Fruit fly (Drosophila melanogaster) whole organism, embryonic: ENCODE data around the gene Usp5.

Experiments used
- Awh ChIP-seq: fragments of 200-800 bp; sonication (Bioruptor generic); IDR thresholded peaks from 2 replicates; pipeline ENCODE4, ENCODE4 v1.3.6; 2022; ENCODE audit warnings: missing biosample characterization, missing genetic modification characterization
- Blimp-1 ChIP-seq: fragments of 200-800 bp; sonication (Bioruptor generic); optimal IDR thresholded peaks from 3 replicates; lab custom pipeline; 2018; ENCODE audit warnings: missing biosample characterization, missing genetic modification characterization, mild to moderate bottlenecking, moderate library complexity, missing genetic modification reagents
- CG10321 ChIP-seq: fragments of 200-800 bp; sonication (Bioruptor generic); IDR thresholded peaks from 2 replicates; pipeline ENCODE4 v1.3.6; 2022; ENCODE audit warnings: missing biosample characterization, missing genetic modification characterization
- CG10366 ChIP-seq: fragments of 200-800 bp; sonication (Bioruptor generic); IDR thresholded peaks from 2 replicates; pipeline ENCODE4 v1.3.6; 2022; ENCODE audit warnings: missing biosample characterization, missing genetic modification characterization
- CG11093 ChIP-seq: fragments of 200-800 bp; sonication (Bioruptor generic); IDR thresholded peaks from 3 replicates; pipeline ENCODE4 v1.3.6; 2022; ENCODE audit warnings: missing biosample characterization, missing genetic modification characterization
- CG11247 ChIP-seq: fragments of 200-800 bp; sonication (Bioruptor generic); IDR thresholded peaks from 2 replicates; pipeline ENCODE4 v1.3.6; 2022; ENCODE audit warnings: missing biosample characterization, missing genetic modification characterization
- CG11560 ChIP-seq: fragments of 200-800 bp; sonication (Bioruptor generic); IDR thresholded peaks from 3 replicates; pipeline ENCODE4 v1.3.6; 2022; ENCODE audit warnings: missing biosample characterization, missing genetic modification characterization
- CG12391 ChIP-seq: fragments of 200-800 bp; sonication (Bioruptor generic); optimal IDR thresholded peaks from 3 replicates; lab custom pipeline; 2018; ENCODE audit warnings: missing biosample characterization, mild to moderate bottlenecking, missing genetic modification characterization, moderate library complexity
- CG12769 ChIP-seq: fragments of 200-800 bp; sonication (Bioruptor generic); optimal IDR thresholded peaks from 2 replicates; lab custom pipeline; 2019; ENCODE audit warnings: missing biosample characterization, mild to moderate bottlenecking, missing genetic modification characterization, moderate library complexity
- CG15269 ChIP-seq: fragments of 200-800 bp; sonication (Bioruptor generic); optimal IDR thresholded peaks from 2 replicates; lab custom pipeline; 2018; ENCODE audit warnings: missing biosample characterization, mild to moderate bottlenecking, missing genetic modification characterization, moderate library complexity
- CG17186 ChIP-seq: fragments of 200-800 bp; sonication (Bioruptor generic); optimal IDR thresholded peaks from 3 replicates; lab custom pipeline; 2017; ENCODE audit warnings: missing biosample characterization, missing genetic modification reagents, missing genetic modification characterization
- CG17802 ChIP-seq: fragments of 200-800 bp; sonication (Bioruptor generic); optimal IDR thresholded peaks from 2 replicates; lab custom pipeline; 2018; ENCODE audit warnings: missing biosample characterization, mild to moderate bottlenecking, missing genetic modification characterization, moderate library complexity
- CG18262 ChIP-seq: fragments of 200-800 bp; optimal IDR thresholded peaks from 3 replicates; lab custom pipeline; 2019; ENCODE audit warnings: missing biosample characterization, mild to moderate bottlenecking, missing genetic modification characterization, moderate library complexity
- CG18599 ChIP-seq: fragments of 200-800 bp; sonication (Bioruptor generic); optimal IDR thresholded peaks from 3 replicates; lab custom pipeline; 2017; ENCODE audit warnings: missing biosample characterization, missing genetic modification characterization, mild to moderate bottlenecking, moderate library complexity, missing genetic modification reagents
- CG31441 ChIP-seq: fragments of 200-800 bp; sonication (Bioruptor generic); IDR thresholded peaks from 2 replicates; pipeline ENCODE4 v1.3.6; 2022; ENCODE audit warnings: missing biosample characterization, missing genetic modification characterization
- CG3163 ChIP-seq: fragments of 200-800 bp; sonication (Bioruptor generic); optimal IDR thresholded peaks from 3 replicates; lab custom pipeline; 2016; ENCODE audit warnings: missing biosample characterization, missing genetic modification characterization
- CG32767 ChIP-seq: fragments of 200-800 bp; sonication (Bioruptor generic); IDR thresholded peaks from 2 replicates; pipeline ENCODE4 v1.3.6; 2022; ENCODE audit warnings: missing biosample characterization, missing genetic modification characterization
- CG33213 ChIP-seq: fragments of 200-800 bp; sonication (Bioruptor generic); optimal IDR thresholded peaks from 3 replicates; lab custom pipeline; 2016; ENCODE audit warnings: missing biosample characterization, missing genetic modification characterization
- CG34422 ChIP-seq: fragments of 200-800 bp; sonication (Bioruptor generic); IDR thresholded peaks from 3 replicates; pipeline ENCODE4 v1.3.6; 2022; ENCODE audit warnings: missing biosample characterization, missing genetic modification characterization
- CG43689 ChIP-seq: fragments of 200-800 bp; sonication (Bioruptor generic); IDR thresholded peaks from 2 replicates; pipeline ENCODE4 v1.3.6; 2022; ENCODE audit warnings: missing biosample characterization, missing genetic modification characterization
- CG4707 ChIP-seq: fragments of 200-800 bp; sonication (Bioruptor generic); optimal IDR thresholded peaks from 2 replicates; lab custom pipeline; 2018; ENCODE audit warnings: missing biosample characterization, mild to moderate bottlenecking, missing genetic modification characterization, moderate library complexity
- CG7372 ChIP-seq: fragments of 200-800 bp; sonication (Bioruptor generic); IDR thresholded peaks from 2 replicates; pipeline ENCODE4 v1.3.6; 2022; ENCODE audit warnings: missing biosample characterization, missing genetic modification characterization
- CG8281 ChIP-seq: fragments of 200-800 bp; sonication (Bioruptor generic); optimal IDR thresholded peaks from 2 replicates; lab custom pipeline; 2018; ENCODE audit warnings: missing biosample characterization, mild to moderate bottlenecking, missing genetic modification characterization, moderate library complexity
- CG9932 ChIP-seq: fragments of 200-800 bp; sonication (Bioruptor generic); IDR thresholded peaks from 2 replicates; pipeline ENCODE4 v1.3.6; 2022; ENCODE audit warnings: missing biosample characterization, missing genetic modification characterization
- Chrac-16 ChIP-seq: fragments of 200-800 bp; sonication (Bioruptor generic); optimal IDR thresholded peaks from 3 replicates; lab custom pipeline; 2016; ENCODE audit warnings: missing biosample characterization, missing genetic modification characterization
- Dek ChIP-seq: fragments of 200-800 bp; sonication (Bioruptor generic); optimal IDR thresholded peaks from 3 replicates; lab custom pipeline; 2019; ENCODE audit warnings: missing biosample characterization, mild to moderate bottlenecking, missing genetic modification characterization, moderate library complexity
- Fer1 ChIP-seq: fragments of 200-800 bp; sonication (Bioruptor generic); optimal IDR thresholded peaks from 2 replicates; lab custom pipeline; 2017; ENCODE audit warnings: missing biosample characterization, mild to moderate bottlenecking, missing genetic modification characterization
- Hr78 ChIP-seq, 2 experiments: fragments of 200-800 bp in 1 of 2; fragments of >200 bp in 1 of 2; sonication (Bioruptor generic) in 1 of 2; optimal IDR thresholded peaks; 2 replicates each; lab custom pipeline; 2017 to 2019; ENCODE audit warnings: missing biosample characterization in 2 of 2, missing genetic modification characterization in 2 of 2, mild to moderate bottlenecking in 1 of 2, moderate library complexity in 1 of 2
- Med ChIP-seq: fragments of 200-800 bp; sonication (Bioruptor generic); peaks from one replicate; lab custom pipeline; 2016; ENCODE audit warnings: missing biosample characterization, missing genetic modification characterization, mild to moderate bottlenecking, inconsistent platforms, moderate library complexity
- Myb ChIP-seq: fragments of 200-800 bp; sonication (Bioruptor generic); optimal IDR thresholded peaks from 2 replicates; lab custom pipeline; 2016; ENCODE audit warnings: missing biosample characterization, missing genetic modification characterization
- Oli ChIP-seq: fragments of 200-800 bp; sonication (Bioruptor generic); optimal IDR thresholded peaks from 2 replicates; lab custom pipeline; 2018; ENCODE audit warnings: missing biosample characterization, mild to moderate bottlenecking, missing genetic modification characterization, moderate library complexity
- Opbp ChIP-seq: fragments of 200-800 bp; sonication (Bioruptor generic); IDR thresholded peaks from 3 replicates; pipeline ENCODE4 v1.3.6; 2022; ENCODE audit warnings: missing biosample characterization, missing genetic modification characterization; ENCODE audit not compliant: partially characterized antibody
- Pdp1 ChIP-seq, 2 experiments: fragments of 200-800 bp; sonication (Bioruptor generic); optimal IDR thresholded peaks; 3 replicates each; lab custom pipeline; 2016; ENCODE audit warnings: missing biosample characterization in 2 of 2, missing genetic modification characterization in 2 of 2, mild to moderate bottlenecking in 1 of 2, moderate library complexity in 1 of 2
- Ptx1 ChIP-seq: fragments of 200-800 bp; sonication (Bioruptor generic); IDR thresholded peaks from 2 replicates; pipeline ENCODE4 v1.3.6; 2022; ENCODE audit warnings: missing biosample characterization, missing genetic modification characterization
- Sox102F ChIP-seq: fragments of 200-800 bp; sonication (Bioruptor generic); optimal IDR thresholded peaks from 2 replicates; lab custom pipeline; 2018; ENCODE audit warnings: missing biosample characterization, mild to moderate bottlenecking, missing genetic modification characterization, moderate library complexity
- Ssrp ChIP-seq: fragments of 200-800 bp; sonication (Bioruptor generic); optimal IDR thresholded peaks from 2 replicates; lab custom pipeline; 2018; ENCODE audit warnings: missing biosample characterization, mild to moderate bottlenecking, missing genetic modification characterization, moderate library complexity
- abd-A ChIP-seq: fragments of 200-800 bp; sonication (Bioruptor generic); optimal IDR thresholded peaks from 3 replicates; lab custom pipeline; 2019; ENCODE audit warnings: missing biosample characterization, mild to moderate bottlenecking, missing genetic modification characterization, moderate library complexity
- chinmo ChIP-seq: fragments of 200-800 bp; sonication (Bioruptor generic); IDR thresholded peaks from 4 replicates; pipeline ENCODE4 v1.3.6; 2022; ENCODE audit warnings: missing biosample characterization, missing genetic modification characterization; ENCODE audit not compliant: partially characterized antibody
- croc ChIP-seq: fragments of 200-800 bp; sonication (Bioruptor generic); conservative IDR thresholded peaks from 3 replicates; pipeline ENCODE4 v1.3.6; 2022; ENCODE audit warnings: missing biosample characterization, missing genetic modification characterization
- crol ChIP-seq: fragments of 200-800 bp; sonication (Bioruptor generic); IDR thresholded peaks from 2 replicates; pipeline ENCODE4 v1.3.6; 2022; ENCODE audit warnings: missing biosample characterization, missing genetic modification characterization
- dm ChIP-seq: fragments of 200-800 bp; sonication (Bioruptor generic); optimal IDR thresholded peaks from 3 replicates; lab custom pipeline; 2016; ENCODE audit warnings: missing biosample characterization, missing genetic modification characterization
- en ChIP-seq: fragments of 200-800 bp; sonication (Bioruptor generic); optimal IDR thresholded peaks from 2 replicates; lab custom pipeline; 2016; ENCODE audit warnings: missing biosample characterization, missing genetic modification characterization
- ewg ChIP-seq: fragments of 200-800 bp; sonication (Bioruptor generic); optimal IDR thresholded peaks from 3 replicates; lab custom pipeline; 2017; ENCODE audit warnings: mild to moderate bottlenecking, missing biosample characterization, missing genetic modification reagents, missing genetic modification characterization
- fu2 ChIP-seq: fragments of 200-800 bp; sonication (Bioruptor generic); optimal IDR thresholded peaks from 2 replicates; lab custom pipeline; 2016; ENCODE audit warnings: missing biosample characterization, missing genetic modification characterization
- mld ChIP-seq: fragments of 200-800 bp; sonication (Bioruptor generic); IDR thresholded peaks from 3 replicates; pipeline ENCODE4 v1.3.6; 2022; ENCODE audit warnings: missing biosample characterization, missing genetic modification characterization; ENCODE audit not compliant: partially characterized antibody
- pnt ChIP-seq: fragments of 200-800 bp; sonication (Bioruptor generic); optimal IDR thresholded peaks from 3 replicates; lab custom pipeline; 2016; ENCODE audit warnings: missing biosample characterization, missing genetic modification characterization
- vvl ChIP-seq: fragments of 200-800 bp; sonication (Bioruptor generic); IDR thresholded peaks from 2 replicates; pipeline ENCODE4 v1.3.6; 2022; ENCODE audit warnings: missing biosample characterization, missing genetic modification characterization
- zen ChIP-seq: fragments of 200-800 bp; sonication (Bioruptor generic); optimal IDR thresholded peaks from 3 replicates; lab custom pipeline; 2018; ENCODE audit warnings: missing biosample characterization, mild to moderate bottlenecking, missing genetic modification characterization, moderate library complexity

Usp5 gene

dm6 chr3L:3108964-3109363 is 39.2 kb downstream of the Usp5 start:
- peak; percentile 87 for TF ChIP-seq Blimp-1 (GFP tag; lab: Kevin White, UChicago)
- no peak for TF ChIP-seq CG10366 (GFP tag; lab: Robert Waterston, UW)

DNA sequence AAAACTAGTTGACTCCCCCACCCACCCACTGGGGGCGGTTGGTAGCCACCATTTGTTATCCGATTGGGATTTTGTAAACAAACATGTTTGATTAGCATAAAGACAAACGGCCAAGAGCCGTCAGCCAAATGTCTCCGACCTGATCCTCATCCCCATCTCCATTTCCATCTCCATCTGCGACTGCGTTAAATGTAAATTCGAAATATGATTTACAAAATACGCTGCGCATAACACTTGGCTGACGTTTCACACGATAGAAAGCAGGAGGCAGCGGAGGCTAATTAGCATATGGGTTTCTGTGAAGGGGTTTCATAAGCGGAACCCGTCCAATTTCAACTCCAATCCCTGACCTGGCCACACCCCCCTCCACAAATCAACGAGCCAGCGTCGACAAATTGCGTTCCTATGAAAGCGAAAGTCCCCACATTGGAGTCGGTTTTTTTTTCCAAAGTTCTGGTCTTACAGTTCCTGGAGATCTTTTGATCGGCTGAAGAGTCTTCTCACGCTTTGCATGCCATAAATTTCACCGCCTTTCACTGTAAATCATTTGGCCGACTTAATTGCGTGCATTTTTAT is 40.0 kb downstream of the Usp5 start:
- TF ChIP-seq zen (no peak), croc (GFP tag; lab: Robert Waterston, UW) (no peak), dm (GFP tag; lab: Kevin White, UChicago) (no peak), en (GFP tag; lab: Kevin White, UChicago) (no peak), ewg (no peak), fu2 (GFP tag; lab: Kevin White, UChicago) (no peak), Opbp (GFP tag; lab: Robert Waterston, UW) (no peak), Med (no peak), CG15269 (tag; lab: Kevin White, UChicago) (no peak), vvl (GFP tag; lab: Robert Waterston, UW) (peak; percentile 78; the same call in 1 of the 2 replicates), pnt (GFP tag; lab: Kevin White, UChicago) (no peak), CG9932 (GFP tag; lab: Robert Waterston, UW) (no peak), mld (no peak), CG11093 (GFP tag; lab: Robert Waterston, UW) (no peak), Oli (no peak), Dek (no peak), CG43689 (GFP tag; lab: Robert Waterston, UW) (no peak), CG31441 (GFP tag; lab: Robert Waterston, UW) (no peak), CG11247 (GFP tag; lab: Robert Waterston, UW) (no peak), Ssrp (no peak), abd-A (peak; percentile 69), CG32767 (no peak), chinmo (0 out of 4 replicates have a peak, but pooled peaks have one; percentile 42), CG10321 (no peak), crol (no peak), CG3163 (GFP tag; lab: Kevin White, UChicago) (no peak), Ptx1 (GFP tag; lab: Robert Waterston, UW) (no peak), Pdp1 (GFP tag; optimal IDR thresholded peaks at IDR 0.05; lab: Kevin White, UChicago) (peak in 1 of 2 experiments; percentile 35), CG17802 (tag; lab: Kevin White, UChicago) (no peak), CG11560 (tag; lab: Robert Waterston, UW) (no peak), CG17186 (GFP tag; lab: Kevin White, UChicago) (no peak), CG8281 (tag; lab: Kevin White, UChicago) (no peak), Awh (GFP tag; lab: Robert Waterston, UW) (0 out of 2 replicates have a peak, but pooled peaks have one; percentile 40), Hr78 (GFP tag; optimal IDR thresholded peaks at IDR 0.05; lab: Kevin White, UChicago) (peak in 1 of 2 experiments; percentile 41), CG33213 (no peak), Myb (no peak), Blimp-1 (GFP tag; lab: Kevin White, UChicago) (peak; percentile 93), CG34422 (no peak), CG12391 (tag; lab: Kevin White, UChicago) (no peak), Sox102F (GFP tag; lab: Kevin White, UChicago) (no peak), CG4707 (GFP tag; lab: Kevin White, UChicago) (no peak), CG18599 (GFP tag; lab: Kevin White, UChicago) (no peak), Fer1 (GFP tag; lab: Kevin White, UChicago) (no peak), CG12769 (peak; percentile 39), Chrac-16 (no peak), CG18262 (no peak), CG7372 (GFP tag; lab: Robert Waterston, UW) (no peak)
